Worm (Caenorhabditis elegans): ENCODE data around the gene nrde-1.

DNA sequence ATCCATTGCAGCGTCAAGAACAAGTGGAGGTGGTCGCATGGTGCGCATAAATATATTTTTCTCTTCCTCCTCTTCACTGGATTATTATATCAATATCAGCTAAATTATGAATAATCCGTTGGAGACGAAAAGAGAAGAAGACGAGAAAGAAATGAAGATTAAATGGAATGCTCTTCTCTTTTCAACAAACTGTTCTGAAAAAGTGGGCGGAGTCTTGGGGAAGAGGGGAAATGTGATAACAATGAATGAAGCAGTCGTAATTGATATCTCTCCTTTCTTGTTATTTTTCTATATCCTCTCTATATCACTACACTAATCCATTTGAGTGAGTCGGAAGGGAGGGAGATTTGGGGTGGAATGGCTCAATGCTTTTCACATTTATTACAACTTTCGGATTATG is 46.0 kb downstream of the nrde-1 start, which contains the start of gene arcp-1:
- TF ChIP-seq C04F5.9 (tag; optimal IDR thresholded peaks at IDR 0.05) (no peak), ces-1 (GFP tag; optimal IDR thresholded peaks at IDR 0.05) (no peak), ztf-11 (tag; optimal IDR thresholded peaks at IDR 0.05) (no peak), C34B4.2 (tag; optimal IDR thresholded peaks at IDR 0.05) (no peak), rnt-1 (tag; optimal IDR thresholded peaks at IDR 0.05) (no peak), lin-13 (GFP tag; optimal IDR thresholded peaks at IDR 0.05) (no peak), jun-1 (tag; optimal IDR thresholded peaks at IDR 0.05) (no peak), nhr-77 (tag; optimal IDR thresholded peaks at IDR 0.05) (no peak), ceh-82 (tag; optimal IDR thresholded peaks at IDR 0.05) (no peak), pax-3 (tag; optimal IDR thresholded peaks at IDR 0.05) (peak; percentile 12), snpc-4 (tag; optimal IDR thresholded peaks at IDR 0.05) (no peak), aly-2 (tag; optimal IDR thresholded peaks at IDR 0.05) (no peak), fos-1 (tag; optimal IDR thresholded peaks at IDR 0.05) (no peak)
